Worm (Caenorhabditis elegans) whole organism, L1 larva: ENCODE data around the gene phf-33.

Source experiments
- C04F5.9 ChIP-seq: sonication (generic microtip); optimal IDR thresholded peaks from 2 replicates; lab custom pipeline; 2016; ENCODE audit warnings: missing genetic modification characterization, missing compliant biosample characterization
- Y116A8C.19 ChIP-seq: sonication (generic microtip); optimal IDR thresholded peaks from 2 replicates; lab custom pipeline; 2016; ENCODE audit warnings: missing compliant biosample characterization, missing genetic modification characterization, borderline replicate concordance
- alr-1 ChIP-seq: fragments of 200-800 bp; sonication (Bioruptor generic); optimal IDR thresholded peaks from 2 replicates; lab custom pipeline; 2018; ENCODE audit warnings: borderline replicate concordance, mild to moderate bottlenecking, missing genetic modification characterization, missing compliant biosample characterization
- ceh-63 ChIP-seq: fragments of 200-800 bp; sonication (Bioruptor generic); optimal IDR thresholded peaks from 2 replicates; lab custom pipeline; 2018; ENCODE audit warnings: mild to moderate bottlenecking, missing genetic modification characterization, missing compliant biosample characterization
- ceh-82 ChIP-seq, 3 experiments: fragments of 150-350 bp in 1 of 3; sonication (generic microtip) in 2 of 3; optimal IDR thresholded peaks; 2 replicates each; lab custom pipeline; 2014 to 2017; ENCODE audit warnings: missing biosample characterization in 3 of 3, missing genetic modification characterization in 3 of 3
- ceh-88 ChIP-seq: fragments of 200-800 bp; sonication (Bioruptor generic); IDR thresholded peaks from 2 replicates; pipeline ENCODE4 v1.3.6; 2022; ENCODE audit warnings: missing genetic modification characterization, missing compliant biosample characterization
- efl-3 ChIP-seq: fragments of 200-800 bp; sonication (Bioruptor generic); optimal IDR thresholded peaks from 2 replicates; lab custom pipeline; 2018; ENCODE audit warnings: mild to moderate bottlenecking, missing genetic modification characterization, missing compliant biosample characterization
- egl-27 ChIP-seq, 2 experiments: fragments of 150-350 bp in 1 of 2; sonication (generic microtip); optimal IDR thresholded peaks; 3 replicates each; lab custom pipeline; 2017 to 2018; ENCODE audit warnings: missing biosample characterization in 2 of 2, missing genetic modification characterization in 2 of 2, missing genetic modification reagents in 2 of 2
- elt-2 ChIP-seq: sonication (generic microtip); optimal IDR thresholded peaks from 2 replicates; lab custom pipeline; 2016; ENCODE audit warnings: missing genetic modification characterization, mild to moderate bottlenecking, inconsistent platforms, missing compliant biosample characterization, missing genetic modification reagents
- fkh-10 ChIP-seq: sonication (generic microtip); optimal IDR thresholded peaks from 2 replicates; lab custom pipeline; 2017; ENCODE audit warnings: missing biosample characterization, missing genetic modification reagents, missing genetic modification characterization
- fkh-4 ChIP-seq: sonication (generic microtip); optimal IDR thresholded peaks from 2 replicates; lab custom pipeline; 2016; ENCODE audit warnings: missing compliant biosample characterization, missing genetic modification characterization, borderline replicate concordance
- fos-1 ChIP-seq: fragments of 150-350 bp; optimal IDR thresholded peaks from 2 replicates; lab custom pipeline; 2014; ENCODE audit warnings: missing biosample characterization, missing genetic modification characterization
- hlh-17 ChIP-seq: fragments of 200-800 bp; sonication (Bioruptor generic); optimal IDR thresholded peaks from 2 replicates; lab custom pipeline; 2018; ENCODE audit warnings: missing genetic modification characterization, mild to moderate bottlenecking, missing compliant biosample characterization, moderate library complexity, borderline replicate concordance
- irx-1 ChIP-seq: sonication (generic microtip); optimal IDR thresholded peaks from 2 replicates; lab custom pipeline; 2016; ENCODE audit warnings: missing genetic modification characterization, missing compliant biosample characterization
- isw-1 ChIP-seq: fragments of 200-800 bp; sonication (Bioruptor generic); IDR thresholded peaks from 2 replicates; pipeline ENCODE4 v1.3.6; 2022; ENCODE audit warnings: missing genetic modification characterization, missing compliant biosample characterization
- lin-39 ChIP-seq: fragments of 150-350 bp; optimal IDR thresholded peaks from 2 replicates; lab custom pipeline; 2014; ENCODE audit warnings: missing biosample characterization, missing genetic modification reagents, missing genetic modification characterization
- lsy-2 ChIP-seq, 2 experiments: fragments of 150-350 bp; optimal IDR thresholded peaks; 2 replicates each; lab custom pipeline; 2014; ENCODE audit warnings: missing biosample characterization in 2 of 2, missing genetic modification characterization in 2 of 2
- mab-9 ChIP-seq: fragments of 200-800 bp; sonication (Bioruptor generic); IDR thresholded peaks from 2 replicates; pipeline ENCODE4 v1.3.6; 2022; ENCODE audit warnings: missing genetic modification reagents, missing genetic modification characterization, missing compliant biosample characterization
- mep-1 ChIP-seq: fragments of 150-350 bp; optimal IDR thresholded peaks from 2 replicates; lab custom pipeline; 2014; ENCODE audit warnings: missing biosample characterization, missing genetic modification characterization
- nhr-12 ChIP-seq: sonication (generic microtip); optimal IDR thresholded peaks from 2 replicates; lab custom pipeline; 2017; ENCODE audit warnings: missing biosample characterization, missing genetic modification characterization
- nhr-20 ChIP-seq: sonication (generic microtip); optimal IDR thresholded peaks from 2 replicates; lab custom pipeline; 2016; ENCODE audit warnings: mild to moderate bottlenecking, missing genetic modification characterization, missing compliant biosample characterization
- nhr-237 ChIP-seq: fragments of 150-350 bp; optimal IDR thresholded peaks from 2 replicates; lab custom pipeline; 2014; ENCODE audit warnings: missing biosample characterization, missing genetic modification characterization
- nhr-71 ChIP-seq: sonication (generic microtip); optimal IDR thresholded peaks from 2 replicates; lab custom pipeline; 2016; ENCODE audit warnings: mild to moderate bottlenecking, missing genetic modification characterization, moderate library complexity, missing compliant biosample characterization
- nhr-76 ChIP-seq: sonication (generic microtip); optimal IDR thresholded peaks from 2 replicates; lab custom pipeline; 2017; ENCODE audit warnings: missing biosample characterization, missing genetic modification characterization
- nhr-77 ChIP-seq: fragments of 150-350 bp; optimal IDR thresholded peaks from 2 replicates; lab custom pipeline; 2014; ENCODE audit warnings: missing biosample characterization, missing genetic modification characterization
- nhr-84 ChIP-seq: sonication (generic microtip); optimal IDR thresholded peaks from 2 replicates; lab custom pipeline; 2017; ENCODE audit warnings: missing biosample characterization, missing genetic modification characterization
- nhr-85 ChIP-seq: sonication (generic microtip); peaks from one replicate; lab custom pipeline; 2016; ENCODE audit warnings: missing genetic modification characterization, inconsistent platforms, missing compliant biosample characterization
- nhr-90 ChIP-seq: sonication (generic microtip); optimal IDR thresholded peaks from 2 replicates; lab custom pipeline; 2016; ENCODE audit warnings: mild to moderate bottlenecking, missing genetic modification characterization, missing compliant biosample characterization; ENCODE audit not compliant: poor library complexity
- pax-3 ChIP-seq: fragments of 200-800 bp; sonication (Bioruptor generic); optimal IDR thresholded peaks from 2 replicates; lab custom pipeline; 2018; ENCODE audit warnings: mild to moderate bottlenecking, missing genetic modification characterization, moderate library complexity, missing compliant biosample characterization
- rnt-1 ChIP-seq: sonication (generic microtip); optimal IDR thresholded peaks from 2 replicates; lab custom pipeline; 2016; ENCODE audit warnings: mild to moderate bottlenecking, missing genetic modification characterization, moderate library complexity, missing compliant biosample characterization
- snpc-4 ChIP-seq: fragments of 150-350 bp; optimal IDR thresholded peaks from 2 replicates; lab custom pipeline; 2014; ENCODE audit warnings: missing biosample characterization, missing genetic modification characterization
- sox-4 ChIP-seq: sonication (generic microtip); optimal IDR thresholded peaks from 2 replicates; lab custom pipeline; 2016; ENCODE audit warnings: missing genetic modification characterization, missing compliant biosample characterization
- sup-37 ChIP-seq: fragments of 200-800 bp; sonication (Bioruptor generic); optimal IDR thresholded peaks from 2 replicates; lab custom pipeline; 2018; ENCODE audit warnings: mild to moderate bottlenecking, missing genetic modification characterization, missing compliant biosample characterization
- tbx-2 ChIP-seq: sonication (generic microtip); optimal IDR thresholded peaks from 2 replicates; lab custom pipeline; 2016; ENCODE audit warnings: missing genetic modification characterization, missing compliant biosample characterization
- unc-98 ChIP-seq: fragments of 200-800 bp; sonication (Bioruptor generic); IDR thresholded peaks from 2 replicates; pipeline ENCODE4 v1.3.6; 2022; ENCODE audit warnings: missing genetic modification characterization, missing compliant biosample characterization
- xbp-1 ChIP-seq: sonication (generic microtip); optimal IDR thresholded peaks from 2 replicates; lab custom pipeline; 2016; ENCODE audit warnings: missing genetic modification characterization, missing compliant biosample characterization

phf-33 gene

DNA sequence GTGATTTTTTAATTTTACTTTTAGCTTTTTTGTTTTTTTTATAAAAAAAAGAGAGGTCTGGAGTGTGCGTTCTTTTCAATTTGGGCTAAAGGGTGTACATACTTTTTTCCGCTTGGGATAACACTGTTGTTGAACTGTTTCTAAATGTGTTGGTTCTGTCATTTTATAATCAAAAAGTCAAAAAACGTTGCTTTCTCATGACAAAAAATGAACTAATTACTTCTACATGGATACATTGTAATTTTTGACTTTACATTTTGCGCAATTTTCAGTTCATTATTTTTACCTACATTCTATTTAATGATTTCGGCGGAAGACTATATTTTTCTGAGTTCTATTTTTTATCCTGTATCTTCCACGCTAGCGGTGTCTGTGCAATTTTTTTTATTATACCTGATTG is 12.7 kb upstream of the phf-33 start, which contains the start of gene srd-38:
Gene srd-38 (plus strand): TSS at position 301 of the 400 bp plus-strand sequence.
- TF ChIP-seq mep-1 (tag; lab: Kevin White, UChicago) = no peak
- TF ChIP-seq elt-2 (tag; lab: Kevin White, UChicago) = no peak
- no peak for TF ChIP-seq nhr-85 (tag; lab: Kevin White, UChicago)
- no peak for TF ChIP-seq mab-9 (GFP tag; lab: Robert Waterston, UW)
- TF ChIP-seq nhr-237 (tag; lab: Kevin White, UChicago) = no peak
- TF ChIP-seq egl-27 (tag; optimal IDR thresholded peaks at IDR 0.05; lab: Kevin White, UChicago) = no peak
- no peak for TF ChIP-seq fos-1 (tag; lab: Kevin White, UChicago)
- TF ChIP-seq Y116A8C.19 (tag; lab: Kevin White, UChicago) = no peak
- TF ChIP-seq, all 84 proteins: peak for 0

DNA sequence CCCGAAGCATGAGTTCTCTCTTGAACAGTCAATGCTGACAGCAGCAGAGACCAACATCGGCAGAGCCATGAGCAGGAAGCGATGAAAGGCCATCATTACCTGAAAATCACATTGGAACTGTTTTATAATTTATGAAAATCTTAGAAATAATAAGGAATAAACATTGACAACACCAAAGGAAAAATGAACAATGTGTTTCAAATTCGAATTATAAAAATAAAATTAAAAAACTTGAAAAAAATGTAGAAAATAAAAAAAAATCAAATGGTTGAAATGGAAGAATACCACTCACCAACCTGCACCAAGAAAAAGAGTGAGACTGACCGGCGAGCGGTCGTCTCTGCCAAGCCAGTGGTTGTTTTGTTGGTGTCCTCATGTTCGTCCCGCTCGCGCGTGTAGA is 11.8 kb upstream of the phf-33 start, which contains the start of gene R04D3.3:
Gene R04D3.3 (minus strand): TSS at position 101 of the 400 bp plus-strand sequence.
- no peak for TF ChIP-seq nhr-77 (tag; lab: Kevin White, UChicago)

DNA sequence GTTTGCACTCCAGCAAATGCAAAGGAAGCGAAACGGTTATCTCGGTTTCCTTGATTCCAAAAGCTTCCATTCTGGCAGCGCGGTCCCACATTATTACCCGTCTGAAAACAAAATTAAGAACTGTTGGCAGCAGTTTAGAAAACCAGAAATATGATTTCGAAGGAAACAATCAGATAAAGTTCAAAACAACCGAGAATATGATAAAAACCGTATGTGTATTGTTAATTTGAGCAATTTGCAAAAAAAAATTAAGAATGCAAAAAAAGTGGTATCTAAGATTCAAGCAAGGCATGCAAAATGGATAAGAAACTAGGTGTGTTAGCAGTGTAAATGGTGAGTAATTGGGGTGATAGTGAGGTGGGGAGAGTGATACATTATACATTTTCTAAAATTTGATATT is 9.9 kb upstream of the phf-33 start, which contains the start of gene R04D3.4:
Gene R04D3.4 (minus strand): TSS at position 101 of the 400 bp plus-strand sequence.
- TF ChIP-seq nhr-84 (tag; lab: Kevin White, UChicago) (no peak), tbx-2 (tag; lab: Kevin White, UChicago) (no peak), xbp-1 (no peak), C04F5.9 (tag; lab: Kevin White, UChicago) (no peak), pax-3 (no peak), isw-1 (GFP tag; lab: Robert Waterston, UW) (no peak), alr-1 (no peak), ceh-63 (GFP tag; lab: Kevin White, UChicago) (no peak), nhr-12 (no peak), ceh-82 (tag; optimal IDR thresholded peaks at IDR 0.05; lab: Kevin White, UChicago) (no peak)
- TF ChIP-seq, all 84 proteins: peak for 0

DNA sequence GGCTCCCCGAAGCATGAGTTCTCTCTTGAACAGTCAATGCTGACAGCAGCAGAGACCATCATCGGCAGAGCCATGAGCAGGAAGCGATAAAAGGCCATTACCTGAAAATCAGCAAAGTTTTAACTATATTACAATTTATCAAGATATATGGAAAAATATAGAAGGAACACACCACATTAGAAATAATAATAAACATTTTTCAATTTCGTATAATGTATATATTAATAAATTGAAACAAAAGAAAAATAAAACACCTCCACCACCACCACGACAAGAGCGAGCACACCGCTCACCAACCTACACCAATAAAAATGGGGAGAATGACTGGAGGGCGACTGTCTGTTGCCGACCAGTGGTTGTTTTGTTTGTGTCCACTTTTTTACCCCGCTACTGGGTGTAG is 7.8 kb upstream of the phf-33 start, which contains the start of gene R04D3.2:
Gene R04D3.2 (minus strand): TSS at position 101 of the 400 bp plus-strand sequence.
- TF ChIP-seq fkh-4 (tag; lab: Kevin White, UChicago) (no peak), nhr-20 (no peak), irx-1 (tag; lab: Kevin White, UChicago) (no peak), lin-39 (tag; lab: Kevin White, UChicago) (no peak), sox-4 (tag; lab: Kevin White, UChicago) (no peak), nhr-76 (no peak), nhr-85 (tag; lab: Kevin White, UChicago) (no peak), hlh-17 (no peak), elt-2 (tag; lab: Kevin White, UChicago) (no peak), rnt-1 (tag; lab: Kevin White, UChicago) (no peak), fos-1 (tag; lab: Kevin White, UChicago) (no peak), nhr-71 (tag; lab: Kevin White, UChicago) (no peak), lsy-2 (tag; optimal IDR thresholded peaks at IDR 0.05; lab: Kevin White, UChicago) (no peak), unc-98 (GFP tag; lab: Robert Waterston, UW) (no peak), ceh-63 (GFP tag; lab: Kevin White, UChicago) (no peak), mep-1 (tag; lab: Kevin White, UChicago) (no peak), nhr-90 (tag; lab: Kevin White, UChicago) (no peak), fkh-10 (GFP tag; lab: Kevin White, UChicago) (no peak), snpc-4 (tag; lab: Kevin White, UChicago) (no peak)

DNA sequence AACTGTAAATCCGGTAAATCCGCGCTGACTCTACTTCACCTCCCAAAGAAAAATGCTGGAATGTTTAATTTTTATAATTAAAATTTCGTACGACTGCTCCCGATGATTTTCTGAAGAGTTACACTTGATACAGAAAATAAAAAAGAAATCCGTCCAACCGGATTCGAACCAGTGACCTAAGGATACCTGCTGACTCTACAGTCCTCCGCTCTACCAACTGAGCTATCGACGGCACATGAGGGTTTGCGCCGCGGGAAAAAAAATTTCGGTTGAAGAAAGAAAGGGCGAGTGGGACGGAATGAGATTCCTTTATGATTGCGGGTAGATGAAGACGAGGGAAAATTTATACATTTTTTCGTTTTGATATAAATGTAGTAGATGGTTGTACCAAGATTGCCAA is 5.8 kb upstream of the phf-33 start:
- no peak for TF ChIP-seq C04F5.9 (tag; lab: Kevin White, UChicago)
- TF ChIP-seq nhr-77 (tag; lab: Kevin White, UChicago) = no peak
- no peak for TF ChIP-seq ceh-88 (GFP tag; lab: Robert Waterston, UW)
- no peak for TF ChIP-seq sox-4 (tag; lab: Kevin White, UChicago)
- TF ChIP-seq nhr-90 (tag; lab: Kevin White, UChicago) = no peak
- no peak for TF ChIP-seq efl-3 (GFP tag; lab: Kevin White, UChicago)
- no peak for TF ChIP-seq sup-37 (GFP tag; lab: Kevin White, UChicago)
